Fruit fly (Drosophila melanogaster) whole organism, embryonic: ENCODE data around the gene Usp14.
A peak's percentile ranks its signal among the peaks of the same experiment; 100 is the strongest.

ENCODE experiments used
- ATbp ChIP-seq: fragments of 200-800 bp; sonication (Bioruptor generic); optimal IDR thresholded peaks from 2 replicates; lab custom pipeline; 2017; ENCODE audit warnings: missing biosample characterization, mild to moderate bottlenecking, missing genetic modification characterization, missing genetic modification reagents
- BtbVII ChIP-seq: fragments of 200-800 bp; sonication (Bioruptor generic); optimal IDR thresholded peaks from 3 replicates; lab custom pipeline; 2017; ENCODE audit warnings: missing biosample characterization, mild to moderate bottlenecking, missing genetic modification characterization
- C15 ChIP-seq: fragments of 200-800 bp; sonication (Bioruptor generic); IDR thresholded peaks from 3 replicates; pipeline ENCODE4 v1.3.6; 2022; ENCODE audit warnings: missing biosample characterization, missing genetic modification characterization
- CG12391 ChIP-seq: fragments of 200-800 bp; sonication (Bioruptor generic); optimal IDR thresholded peaks from 3 replicates; lab custom pipeline; 2018; ENCODE audit warnings: missing biosample characterization, mild to moderate bottlenecking, missing genetic modification characterization, moderate library complexity
- CG12659 ChIP-seq: fragments of 200-800 bp; sonication (Bioruptor generic); optimal IDR thresholded peaks from 3 replicates; lab custom pipeline; 2017; ENCODE audit warnings: mild to moderate bottlenecking, missing biosample characterization, missing genetic modification reagents, missing genetic modification characterization
- CG12769 ChIP-seq: fragments of 200-800 bp; sonication (Bioruptor generic); optimal IDR thresholded peaks from 2 replicates; lab custom pipeline; 2019; ENCODE audit warnings: missing biosample characterization, mild to moderate bottlenecking, missing genetic modification characterization, moderate library complexity
- CG13296 ChIP-seq: fragments of 200-800 bp; sonication (Bioruptor generic); optimal IDR thresholded peaks from 3 replicates; lab custom pipeline; 2018; ENCODE audit warnings: missing biosample characterization, mild to moderate bottlenecking, missing genetic modification characterization
- CG13775 ChIP-seq: fragments of 200-800 bp; sonication (Bioruptor generic); optimal IDR thresholded peaks from 3 replicates; lab custom pipeline; 2017; ENCODE audit warnings: missing biosample characterization, mild to moderate bottlenecking, missing genetic modification characterization
- CG15011 ChIP-seq: fragments of 200-800 bp; sonication (Bioruptor generic); optimal IDR thresholded peaks from 3 replicates; lab custom pipeline; 2018; ENCODE audit warnings: missing biosample characterization, mild to moderate bottlenecking, missing genetic modification characterization
- CG15514 ChIP-seq: fragments of 200-800 bp; sonication (Bioruptor generic); optimal IDR thresholded peaks from 3 replicates; lab custom pipeline; 2017; ENCODE audit warnings: missing biosample characterization, missing genetic modification characterization, mild to moderate bottlenecking, moderate library complexity, missing genetic modification reagents
- CG17912 ChIP-seq: fragments of 200-800 bp; sonication (Bioruptor generic); optimal IDR thresholded peaks from 2 replicates; lab custom pipeline; 2018; ENCODE audit warnings: missing biosample characterization, mild to moderate bottlenecking, missing genetic modification characterization
- CG2199 ChIP-seq: fragments of 200-800 bp; sonication (Bioruptor generic); IDR thresholded peaks from 3 replicates; pipeline ENCODE4 v1.3.6; 2022; ENCODE audit warnings: missing biosample characterization, missing genetic modification characterization
- CG30403 ChIP-seq: fragments of 200-800 bp; sonication (Bioruptor generic); optimal IDR thresholded peaks from 3 replicates; lab custom pipeline; 2016; ENCODE audit warnings: missing biosample characterization, missing genetic modification characterization
- CG31224 ChIP-seq: fragments of 200-800 bp; sonication (Bioruptor generic); IDR thresholded peaks from 2 replicates; pipeline ENCODE4 v1.3.6; 2022; ENCODE audit warnings: missing biosample characterization, missing genetic modification characterization
- CG31365 ChIP-seq: fragments of 200-800 bp; sonication (Bioruptor generic); optimal IDR thresholded peaks from 2 replicates; lab custom pipeline; 2018; ENCODE audit warnings: missing biosample characterization, mild to moderate bottlenecking, missing genetic modification characterization
- CG3163 ChIP-seq: fragments of 200-800 bp; sonication (Bioruptor generic); optimal IDR thresholded peaks from 3 replicates; lab custom pipeline; 2016; ENCODE audit warnings: missing biosample characterization, missing genetic modification characterization
- CG32767 ChIP-seq: fragments of 200-800 bp; sonication (Bioruptor generic); IDR thresholded peaks from 2 replicates; pipeline ENCODE4 v1.3.6; 2022; ENCODE audit warnings: missing biosample characterization, missing genetic modification characterization
- CG7987 ChIP-seq: fragments of 200-800 bp; sonication (Bioruptor generic); optimal IDR thresholded peaks from 2 replicates; lab custom pipeline; 2018; ENCODE audit warnings: missing biosample characterization, mild to moderate bottlenecking, missing genetic modification characterization, moderate library complexity
- CG8290 ChIP-seq, 3 experiments: fragments of 200-800 bp; sonication (Bioruptor generic); optimal IDR thresholded peaks; 2 replicates each; lab custom pipeline; 2016 to 2019; ENCODE audit warnings: missing biosample characterization in 3 of 3, missing genetic modification characterization in 3 of 3, mild to moderate bottlenecking in 2 of 3, moderate library complexity in 1 of 3
- CTCF ChIP-seq: fragments of 200-800 bp; sonication (Bioruptor generic); optimal IDR thresholded peaks from 2 replicates; lab custom pipeline; 2017; ENCODE audit warnings: missing biosample characterization, mild to moderate bottlenecking, missing genetic modification characterization, moderate library complexity
- CoRest ChIP-seq: fragments of 200-800 bp; sonication (Bioruptor generic); optimal IDR thresholded peaks from 3 replicates; lab custom pipeline; 2018; ENCODE audit warnings: missing biosample characterization, mild to moderate bottlenecking, missing genetic modification characterization, moderate library complexity
- Dp ChIP-seq: fragments of 200-800 bp; sonication (Bioruptor generic); optimal IDR thresholded peaks from 2 replicates; lab custom pipeline; 2018; ENCODE audit warnings: missing biosample characterization, mild to moderate bottlenecking, missing genetic modification characterization, moderate library complexity
- E2f2 ChIP-seq: fragments of 200-800 bp; sonication (Bioruptor generic); IDR thresholded peaks from 2 replicates; pipeline ENCODE4 v1.3.6; 2022; ENCODE audit warnings: missing biosample characterization, missing genetic modification characterization
- HmgZ ChIP-seq: fragments of 200-800 bp; sonication (Bioruptor generic); optimal IDR thresholded peaks from 2 replicates; lab custom pipeline; 2018; ENCODE audit warnings: missing biosample characterization, mild to moderate bottlenecking, missing genetic modification characterization
- Hmr ChIP-seq: fragments of 200-800 bp; sonication (Bioruptor generic); optimal IDR thresholded peaks from 3 replicates; lab custom pipeline; 2017; ENCODE audit warnings: mild to moderate bottlenecking, missing biosample characterization, missing genetic modification reagents, missing genetic modification characterization
- Hr51 ChIP-seq, 2 experiments: fragments of 200-800 bp; sonication (Bioruptor generic); optimal IDR thresholded peaks; 2 replicates in 1 of 2; 3 replicates in 1 of 2; lab custom pipeline; 2016 to 2018; ENCODE audit warnings: missing biosample characterization in 2 of 2, missing genetic modification characterization in 2 of 2, mild to moderate bottlenecking in 1 of 2, moderate library complexity in 1 of 2
- Hr78 ChIP-seq, 2 experiments: fragments of 200-800 bp in 1 of 2; fragments of >200 bp in 1 of 2; sonication (Bioruptor generic) in 1 of 2; optimal IDR thresholded peaks; 2 replicates each; lab custom pipeline; 2017 to 2019; ENCODE audit warnings: missing biosample characterization in 2 of 2, missing genetic modification characterization in 2 of 2, mild to moderate bottlenecking in 1 of 2, moderate library complexity in 1 of 2
- MBD-R2 ChIP-seq: fragments of 200-800 bp; sonication (Bioruptor generic); IDR thresholded peaks from 2 replicates; pipeline ENCODE4 v1.3.6; 2022; ENCODE audit warnings: missing biosample characterization, missing genetic modification characterization
- MESR4 ChIP-seq: fragments of 200-800 bp; sonication (Bioruptor generic); optimal IDR thresholded peaks from 2 replicates; lab custom pipeline; 2018; ENCODE audit warnings: missing biosample characterization, mild to moderate bottlenecking, missing genetic modification characterization, moderate library complexity
- Med ChIP-seq: fragments of 200-800 bp; sonication (Bioruptor generic); peaks from one replicate; lab custom pipeline; 2016; ENCODE audit warnings: missing biosample characterization, missing genetic modification characterization, mild to moderate bottlenecking, inconsistent platforms, moderate library complexity
- Meics ChIP-seq: fragments of 200-800 bp; sonication (Bioruptor generic); optimal IDR thresholded peaks from 2 replicates; lab custom pipeline; 2017; ENCODE audit warnings: missing biosample characterization, mild to moderate bottlenecking, missing genetic modification characterization
- Nf-YC ChIP-seq: fragments of 200-800 bp; optimal IDR thresholded peaks from 3 replicates; lab custom pipeline; 2019; ENCODE audit warnings: missing biosample characterization, mild to moderate bottlenecking, missing genetic modification characterization, moderate library complexity
- caup ChIP-seq: fragments of 200-800 bp; sonication (Bioruptor generic); optimal IDR thresholded peaks from 3 replicates; lab custom pipeline; 2017; ENCODE audit warnings: missing biosample characterization, mild to moderate bottlenecking, missing genetic modification characterization, moderate library complexity; ENCODE audit not compliant: severe bottlenecking
- cg ChIP-seq: fragments of 200-800 bp; sonication (Bioruptor generic); optimal IDR thresholded peaks from 3 replicates; lab custom pipeline; 2019; ENCODE audit warnings: missing biosample characterization, mild to moderate bottlenecking, missing genetic modification characterization, moderate library complexity
- fd102C ChIP-seq: fragments of 200-800 bp; sonication (Bioruptor generic); optimal IDR thresholded peaks from 2 replicates; lab custom pipeline; 2018; ENCODE audit warnings: missing biosample characterization, mild to moderate bottlenecking, missing genetic modification characterization, moderate library complexity
- ftz-f1 ChIP-seq: fragments of 200-800 bp; sonication (Bioruptor generic); optimal IDR thresholded peaks from 2 replicates; lab custom pipeline; 2016; ENCODE audit warnings: missing biosample characterization, missing genetic modification characterization
- gro ChIP-seq: fragments of 200-800 bp; sonication (Bioruptor generic); optimal IDR thresholded peaks from 2 replicates; lab custom pipeline; 2016; ENCODE audit warnings: missing biosample characterization, missing genetic modification characterization
- h ChIP-seq: fragments of >200 bp; optimal IDR thresholded peaks from 2 replicates; lab custom pipeline; 2017
- hkb ChIP-seq, 2 experiments: fragments of 200-800 bp in 1 of 2; fragments of >200 bp in 1 of 2; sonication (Bioruptor generic) in 1 of 2; IDR thresholded peaks in 1 of 2; optimal IDR thresholded peaks in 1 of 2; 2 replicates each; pipeline versions ENCODE4 v1.3.6 to Lab custom; 2017 to 2022; ENCODE audit warnings: missing biosample characterization in 1 of 2, missing genetic modification characterization in 1 of 2
- knrl ChIP-seq: fragments of 200-800 bp; sonication (Bioruptor generic); IDR thresholded peaks from 3 replicates; pipeline ENCODE4 v1.3.6; 2022; ENCODE audit warnings: missing biosample characterization, missing genetic modification characterization; ENCODE audit not compliant: partially characterized antibody
- mirr ChIP-seq: fragments of 200-800 bp; sonication (Bioruptor generic); optimal IDR thresholded peaks from 3 replicates; lab custom pipeline; 2018; ENCODE audit warnings: missing biosample characterization, mild to moderate bottlenecking, missing genetic modification characterization
- nau ChIP-seq: fragments of 200-800 bp; sonication (Bioruptor generic); optimal IDR thresholded peaks from 3 replicates; lab custom pipeline; 2017; ENCODE audit warnings: missing biosample characterization, mild to moderate bottlenecking, missing genetic modification characterization, missing genetic modification reagents
- nom ChIP-seq: fragments of 200-800 bp; sonication (Bioruptor generic); optimal IDR thresholded peaks from 2 replicates; lab custom pipeline; 2017; ENCODE audit warnings: missing biosample characterization, missing genetic modification characterization, mild to moderate bottlenecking, moderate library complexity, missing genetic modification reagents
- odd ChIP-seq: fragments of 200-800 bp; sonication (Bioruptor generic); optimal IDR thresholded peaks from 2 replicates; lab custom pipeline; 2017; ENCODE audit warnings: missing biosample characterization, mild to moderate bottlenecking, missing genetic modification characterization
- pho ChIP-seq: fragments of 200-800 bp; sonication (Bioruptor generic); optimal IDR thresholded peaks from 2 replicates; lab custom pipeline; 2016; ENCODE audit warnings: missing biosample characterization, missing genetic modification characterization
- pzg ChIP-seq: fragments of 200-800 bp; sonication (Bioruptor generic); optimal IDR thresholded peaks from 3 replicates; lab custom pipeline; 2018; ENCODE audit warnings: missing biosample characterization, mild to moderate bottlenecking, missing genetic modification characterization, moderate library complexity
- sens ChIP-seq: fragments of 200-800 bp; sonication (Bioruptor generic); peaks from one replicate; lab custom pipeline; 2016; ENCODE audit warnings: missing biosample characterization, missing genetic modification characterization
- so ChIP-seq: fragments of 200-800 bp; sonication (Bioruptor generic); IDR thresholded peaks from 3 replicates; pipeline ENCODE4 v1.3.6; 2022; ENCODE audit warnings: missing biosample characterization, missing genetic modification characterization
- sug ChIP-seq: fragments of 200-800 bp; optimal IDR thresholded peaks from 2 replicates; lab custom pipeline; 2019; ENCODE audit warnings: missing biosample characterization, mild to moderate bottlenecking, missing genetic modification characterization, moderate library complexity

Gene Usp14

dm6 chr2L:10321612-10322011 lies 7.4 kb upstream of the Usp14 start:
- TF ChIP-seq ATbp (GFP tag; lab: Kevin White, UChicago) = no peak
- TF ChIP-seq pzg (GFP tag; lab: Kevin White, UChicago) = peak; percentile 18
- peak; percentile 15 for TF ChIP-seq CG3163 (GFP tag; lab: Kevin White, UChicago)
- no peak for TF ChIP-seq CG31224 (GFP tag; lab: Robert Waterston, UW)
- TF ChIP-seq fd102C (GFP tag; lab: Kevin White, UChicago) = no peak
- peak; percentile 7 for TF ChIP-seq MESR4 (GFP tag; lab: Kevin White, UChicago)
- TF ChIP-seq sug (tag; lab: Kevin White, UChicago) = peak; percentile 38
- TF ChIP-seq CG7987 (GFP tag; lab: Kevin White, UChicago) = peak; percentile 10
- peak in 1 of 2 experiments; percentile 97 for TF ChIP-seq Hr78 (GFP tag; optimal IDR thresholded peaks at IDR 0.05; lab: Kevin White, UChicago)
- TF ChIP-seq caup (GFP tag; lab: Kevin White, UChicago) = peak; percentile 36
- no peak for TF ChIP-seq C15
- TF ChIP-seq so (GFP tag; lab: Robert Waterston, UW) = peak; percentile 58; the same call in 1 of the 3 replicates
- no peak for TF ChIP-seq CG15011
- TF ChIP-seq MBD-R2 (GFP tag; lab: Robert Waterston, UW) = peak; percentile 25; the same call in 1 of the 2 replicates
- no peak for TF ChIP-seq CoRest
- TF ChIP-seq Meics (GFP tag; lab: Kevin White, UChicago) = peak; percentile 4
- TF ChIP-seq cg (GFP tag; lab: Kevin White, UChicago) = peak; percentile 36
- no peak for TF ChIP-seq hkb (optimal IDR thresholded peaks at IDR 0.05; lab: Kevin White, UChicago)
- peak; percentile 30; the same call in 1 of the 2 replicates for TF ChIP-seq hkb (GFP tag; IDR thresholded peaks at IDR 0.05; lab: Robert Waterston, UW)
- TF ChIP-seq CG2199 (GFP tag; lab: Robert Waterston, UW) = peak; percentile 87
- peak; percentile 13 for TF ChIP-seq CG12659
- no peak for TF ChIP-seq odd (GFP tag; lab: Kevin White, UChicago)
- peak; percentile 48 for TF ChIP-seq CG13296 (GFP tag; lab: Kevin White, UChicago)
- no peak for TF ChIP-seq CG8290 (GFP tag; optimal IDR thresholded peaks at IDR 0.05; lab: Kevin White, UChicago)
- TF ChIP-seq CG8290 (tag; optimal IDR thresholded peaks at IDR 0.05; lab: Kevin White, UChicago) = peak in 1 of 2 experiments; percentile 67
- TF ChIP-seq CTCF (GFP tag; lab: Kevin White, UChicago) = peak; percentile 30
- TF ChIP-seq CG32767 (GFP tag; lab: Robert Waterston, UW) = 0 out of 2 replicates have a peak, but pooled peaks have one; percentile 19
- peak; percentile 5 for TF ChIP-seq Nf-YC (tag; lab: Kevin White, UChicago)
- TF ChIP-seq Hmr (GFP tag; lab: Kevin White, UChicago) = peak; percentile 38
- no peak for TF ChIP-seq Hr51 (GFP tag; optimal IDR thresholded peaks at IDR 0.05; lab: Kevin White, UChicago)
- TF ChIP-seq knrl (GFP tag; lab: Robert Waterston, UW) = no peak
- TF ChIP-seq BtbVII (GFP tag; lab: Kevin White, UChicago) = peak; percentile 59
- peak; percentile 49 for TF ChIP-seq CG15514
- TF ChIP-seq CG13775 (GFP tag; lab: Kevin White, UChicago) = no peak
- TF ChIP-seq sens (GFP tag; lab: Kevin White, UChicago) = peak; percentile 20
- TF ChIP-seq pho (GFP tag; lab: Kevin White, UChicago) = peak; percentile 24
- TF ChIP-seq CG17912 (GFP tag; lab: Kevin White, UChicago) = peak; percentile 23
- TF ChIP-seq h (lab: Kevin White, UChicago) = no peak
- peak; percentile 91 for TF ChIP-seq mirr
- TF ChIP-seq nom = peak; percentile 69
- TF ChIP-seq Med (GFP tag; lab: Kevin White, UChicago) = peak; percentile 80
- peak; percentile 98 for TF ChIP-seq CG12769 (tag; lab: Kevin White, UChicago)
- peak; percentile 19 for TF ChIP-seq Dp (GFP tag; lab: Kevin White, UChicago)
- TF ChIP-seq CG31365 = peak; percentile 17
- peak; percentile 11 for TF ChIP-seq gro
- no peak for TF ChIP-seq nau
- TF ChIP-seq HmgZ (tag; lab: Kevin White, UChicago) = peak; percentile 23
- no peak for TF ChIP-seq CG30403 (GFP tag; lab: Kevin White, UChicago)
- peak; percentile 80 for TF ChIP-seq ftz-f1 (GFP tag; lab: Kevin White, UChicago)
- TF ChIP-seq CG12391 (tag; lab: Kevin White, UChicago) = no peak
- peak; percentile 26; the same call in 1 of the 2 replicates for TF ChIP-seq E2f2 (GFP tag; lab: Robert Waterston, UW)
